Fruit fly (Drosophila melanogaster) whole organism, pupa: ENCODE results near the gene CadN.

Source experiments
- CG10348 ChIP-seq: fragments of 200-800 bp; sonication (Bioruptor generic); IDR thresholded peaks from 2 replicates; pipeline ENCODE4 v1.3.6; 2022; ENCODE audit warnings: missing biosample characterization, missing genetic modification characterization
- CG12605 ChIP-seq: fragments of 200-800 bp; sonication (Bioruptor generic); IDR thresholded peaks from 2 replicates; pipeline ENCODE4 v1.3.6; 2022; ENCODE audit warnings: missing biosample characterization, missing genetic modification characterization
- CG13204 ChIP-seq: fragments of 200-800 bp; sonication (Bioruptor generic); optimal IDR thresholded peaks from 2 replicates; lab custom pipeline; 2018; ENCODE audit warnings: missing biosample characterization, mild to moderate bottlenecking, missing genetic modification characterization, moderate library complexity
- CG14655 ChIP-seq: fragments of 200-800 bp; sonication (Bioruptor generic); optimal IDR thresholded peaks from 3 replicates; lab custom pipeline; 2017; ENCODE audit warnings: mild to moderate bottlenecking, missing biosample characterization, missing genetic modification reagents, missing genetic modification characterization
- CG15710 ChIP-seq: fragments of 200-800 bp; sonication (Bioruptor generic); optimal IDR thresholded peaks from 2 replicates; lab custom pipeline; 2018; ENCODE audit warnings: missing biosample characterization, mild to moderate bottlenecking, missing genetic modification characterization, moderate library complexity
- CG17806 ChIP-seq: fragments of 200-800 bp; sonication (Bioruptor generic); optimal IDR thresholded peaks from 2 replicates; lab custom pipeline; 2018; ENCODE audit warnings: missing biosample characterization, mild to moderate bottlenecking, missing genetic modification characterization, moderate library complexity
- CG32121 ChIP-seq: fragments of 200-800 bp; sonication (Bioruptor generic); IDR thresholded peaks from 2 replicates; pipeline ENCODE4 v1.3.6; 2022; ENCODE audit warnings: missing biosample characterization, missing genetic modification characterization
- CG34367 ChIP-seq: fragments of 200-800 bp; sonication (Bioruptor generic); optimal IDR thresholded peaks from 2 replicates; lab custom pipeline; 2018; ENCODE audit warnings: missing biosample characterization, mild to moderate bottlenecking, missing genetic modification characterization
- CG4496 ChIP-seq: fragments of 200-800 bp; sonication (Bioruptor generic); IDR thresholded peaks from 3 replicates; pipeline ENCODE4 v1.3.6; 2022; ENCODE audit warnings: missing biosample characterization, missing genetic modification characterization
- CG8159 ChIP-seq: fragments of 200-800 bp; sonication (Bioruptor generic); optimal IDR thresholded peaks from 3 replicates; lab custom pipeline; 2018; ENCODE audit warnings: missing biosample characterization, mild to moderate bottlenecking, missing genetic modification characterization, moderate library complexity
- CG8301 ChIP-seq: fragments of 200-800 bp; sonication (Bioruptor generic); optimal IDR thresholded peaks from 2 replicates; lab custom pipeline; 2018; ENCODE audit warnings: missing biosample characterization, mild to moderate bottlenecking, missing genetic modification characterization
- CG9948 ChIP-seq: fragments of 200-800 bp; sonication (Bioruptor generic); optimal IDR thresholded peaks from 2 replicates; lab custom pipeline; 2018; ENCODE audit warnings: missing biosample characterization, mild to moderate bottlenecking, missing genetic modification characterization, moderate library complexity
- D1 ChIP-seq: fragments of 200-800 bp; sonication (Bioruptor generic); optimal IDR thresholded peaks from 2 replicates; lab custom pipeline; 2018; ENCODE audit warnings: missing biosample characterization, mild to moderate bottlenecking, missing genetic modification characterization, moderate library complexity
- EcR ChIP-seq: fragments of 200-800 bp; sonication (Bioruptor generic); optimal IDR thresholded peaks from 3 replicates; lab custom pipeline; 2019; ENCODE audit warnings: missing biosample characterization, missing genetic modification characterization, mild to moderate bottlenecking, moderate library complexity, missing genetic modification reagents
- Pif1A ChIP-seq: fragments of 200-800 bp; sonication (Bioruptor generic); optimal IDR thresholded peaks from 3 replicates; lab custom pipeline; 2016; ENCODE audit warnings: missing biosample characterization, missing genetic modification characterization
- Pif1B ChIP-seq: fragments of 200-800 bp; sonication (Bioruptor generic); optimal IDR thresholded peaks from 3 replicates; lab custom pipeline; 2016; ENCODE audit warnings: missing biosample characterization, missing genetic modification characterization
- Snoo ChIP-seq: fragments of 200-800 bp; sonication (Bioruptor generic); optimal IDR thresholded peaks from 3 replicates; lab custom pipeline; 2017; ENCODE audit warnings: missing biosample characterization, mild to moderate bottlenecking, missing genetic modification characterization, inconsistent platforms
- gl ChIP-seq: fragments of 200-800 bp; sonication (Bioruptor generic); optimal IDR thresholded peaks from 2 replicates; lab custom pipeline; 2018; ENCODE audit warnings: missing biosample characterization, mild to moderate bottlenecking, missing genetic modification characterization
- rn ChIP-seq: fragments of 200-800 bp; sonication (Bioruptor generic); IDR thresholded peaks from 2 replicates; pipeline ENCODE4 v1.3.6; 2022; ENCODE audit warnings: missing biosample characterization, missing genetic modification characterization

Gene CadN

DNA sequence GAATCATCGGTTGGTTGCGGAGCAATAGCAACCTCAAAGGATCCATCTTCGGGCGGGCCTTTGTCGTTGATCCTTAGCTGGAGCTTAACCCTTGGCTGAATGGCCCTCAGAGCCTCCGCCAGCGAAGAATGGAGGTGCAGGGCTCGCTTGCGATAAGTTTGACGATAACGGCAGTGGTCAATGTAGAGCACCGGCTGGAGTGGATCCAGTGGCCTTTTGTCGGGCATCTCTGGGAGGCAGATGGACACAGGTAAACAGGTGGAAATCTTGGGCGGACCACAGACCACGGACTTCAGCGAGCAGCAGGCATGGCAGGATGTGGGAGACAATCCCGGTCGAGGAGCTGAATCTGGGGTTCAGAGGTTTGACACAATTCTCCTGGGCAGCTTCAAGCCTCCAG is 152.1 kb downstream of the CadN start, which contains the start of gene CG15147:
Gene CG15147 (minus strand): TSS at position 390 of the 400 bp plus-strand sequence.
- no peak for TF ChIP-seq Snoo (tag; lab: Kevin White, UChicago)
- no peak for TF ChIP-seq EcR (GFP tag; lab: Kevin White, UChicago)
- TF ChIP-seq, all 21 proteins: peak for 0

DNA sequence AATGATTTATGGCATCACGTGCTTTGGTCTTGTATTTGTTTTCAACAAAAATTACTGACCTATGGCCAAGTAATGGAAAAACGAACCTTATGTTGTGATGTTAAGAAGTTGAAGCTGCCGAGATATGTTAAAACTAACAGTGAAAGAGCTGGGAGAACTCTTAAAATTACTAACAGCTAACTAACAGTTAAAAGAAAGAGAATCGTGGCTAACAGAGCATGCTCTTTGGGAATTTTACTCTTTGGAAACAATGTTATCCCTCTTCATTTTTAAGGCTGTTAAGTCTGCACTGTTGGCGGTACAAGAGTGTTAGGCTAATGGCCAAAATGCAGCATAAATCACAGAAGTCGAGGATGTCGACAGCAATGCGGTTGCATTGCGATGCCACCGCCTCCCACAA is 156.9 kb downstream of the CadN start:
- no peak for TF ChIP-seq D1 (tag; lab: Kevin White, UChicago)
- no peak for TF ChIP-seq CG17806 (tag; lab: Kevin White, UChicago)
- TF ChIP-seq CG15710 (tag; lab: Kevin White, UChicago), result no peak
- no peak for TF ChIP-seq CG10348 (GFP tag; lab: Robert Waterston, UW)
- no peak for TF ChIP-seq Snoo (tag; lab: Kevin White, UChicago)
- TF ChIP-seq CG14655 (GFP tag; lab: Kevin White, UChicago), result no peak
- TF ChIP-seq CG32121 (GFP tag; lab: Robert Waterston, UW), result no peak
- TF ChIP-seq CG8159 (tag; lab: Kevin White, UChicago), result no peak
- TF ChIP-seq CG34367 (tag; lab: Kevin White, UChicago), result no peak
- TF ChIP-seq CG12605 (GFP tag; lab: Robert Waterston, UW), result no peak
- no peak for TF ChIP-seq Pif1A (GFP tag; lab: Kevin White, UChicago)
- no peak for TF ChIP-seq EcR (GFP tag; lab: Kevin White, UChicago)
- no peak for TF ChIP-seq CG9948 (tag; lab: Kevin White, UChicago)
- no peak for TF ChIP-seq rn
- TF ChIP-seq CG8301 (tag; lab: Kevin White, UChicago), result no peak
- no peak for TF ChIP-seq CG4496

dm6 chr2L:17615471-17615870 is 162.7 kb downstream of the CadN start:
- no peak for TF ChIP-seq CG13204 (GFP tag; lab: Kevin White, UChicago)
- TF ChIP-seq gl (tag; lab: Kevin White, UChicago), result no peak
- TF ChIP-seq Pif1B (GFP tag; lab: Kevin White, UChicago), result no peak
- no peak for TF ChIP-seq CG17806 (tag; lab: Kevin White, UChicago)
- TF ChIP-seq CG8301 (tag; lab: Kevin White, UChicago), result no peak
- no peak for TF ChIP-seq Pif1A (GFP tag; lab: Kevin White, UChicago)

dm6 chr2L:17603152-17603551 is 175.0 kb downstream of the CadN start:
- peak; percentile 49 for TF ChIP-seq D1 (tag; lab: Kevin White, UChicago)
- TF ChIP-seq CG8301 (tag; lab: Kevin White, UChicago), result no peak
